Worm (Caenorhabditis elegans): ENCODE measurements around the gene tra-4.

ce11 chrX:2879529-2880265 lies 22.3 kb upstream of the tra-4 start, which contains the start of gene F53B3.5:
- no peak for TF ChIP-seq W03F9.2 (tag; optimal IDR thresholded peaks at IDR 0.05)
- no peak for TF ChIP-seq him-1 (tag; optimal IDR thresholded peaks at IDR 0.05)
- no peak for TF ChIP-seq dao-5 (tag; optimal IDR thresholded peaks at IDR 0.05)
